Worm (Caenorhabditis elegans): ENCODE results near the gene C16H3.3.

DNA sequence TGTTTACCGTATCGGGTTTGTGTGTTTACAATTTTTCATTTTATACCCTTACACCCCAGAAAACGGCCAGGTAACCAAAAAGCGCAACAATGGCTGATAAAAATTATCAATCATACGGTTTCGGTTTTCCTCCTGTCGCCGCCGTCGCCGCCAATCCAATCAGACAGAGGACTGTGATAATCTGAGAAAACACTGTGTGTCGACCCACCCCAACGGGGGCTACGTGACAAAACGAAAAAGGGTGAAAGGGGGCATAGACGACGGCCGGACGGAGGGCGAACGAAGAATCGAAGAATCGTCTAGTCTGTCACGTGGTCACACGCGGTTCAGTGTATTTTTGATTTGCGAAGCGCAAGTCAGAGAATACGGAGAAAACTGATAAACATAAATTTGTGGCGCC, 21.0 kb upstream of the C16H3.3 start:
- TF ChIP-seq ZK546.5 (tag; optimal IDR thresholded peaks at IDR 0.05): no peak
- TF ChIP-seq nhr-237 (tag; optimal IDR thresholded peaks at IDR 0.05): no peak
- TF ChIP-seq zag-1 (tag; optimal IDR thresholded peaks at IDR 0.05): no peak
- TF ChIP-seq nhr-77 (tag; optimal IDR thresholded peaks at IDR 0.05): no peak
- no peak for TF ChIP-seq ama-1 (optimal IDR thresholded peaks at IDR 0.05)
- TF ChIP-seq ceh-82 (tag; optimal IDR thresholded peaks at IDR 0.05): no peak
- TF ChIP-seq unc-62 (GFP tag; optimal IDR thresholded peaks at IDR 0.05): no peak
- TF ChIP-seq elt-3 (tag; optimal IDR thresholded peaks at IDR 0.05): no peak
- TF ChIP-seq dmd-4 (tag; optimal IDR thresholded peaks at IDR 0.05): no peak
- TF ChIP-seq alr-1 (tag; optimal IDR thresholded peaks at IDR 0.05): no peak
- no peak for TF ChIP-seq ztf-11 (tag; optimal IDR thresholded peaks at IDR 0.05)
